Fruit fly (Drosophila melanogaster) whole organism: ENCODE data around the gene CheA84a.

Experiments used
- Dll ChIP-seq: fragments of >200 bp; optimal IDR thresholded peaks from 2 replicates; lab custom pipeline; 2017
- EcR ChIP-seq, 2 experiments: fragments of >200 bp; optimal IDR thresholded peaks; 2 replicates each; lab custom pipeline; 2017; ENCODE audit warnings: missing biosample characterization in 2 of 2, missing genetic modification characterization in 2 of 2, missing genetic modification reagents in 2 of 2
- pan ChIP-seq: fragments of >200 bp; optimal IDR thresholded peaks from 2 replicates; lab custom pipeline; 2017
- psq ChIP-seq: fragments of >200 bp; optimal IDR thresholded peaks from 2 replicates; lab custom pipeline; 2017
- usp ChIP-seq: fragments of >200 bp; optimal IDR thresholded peaks from 2 replicates; lab custom pipeline; 2017; ENCODE audit warnings: missing biosample characterization, missing genetic modification characterization, mixed read lengths

- TF ChIP-seq pan (lab: Kevin White, UChicago) (no peak), Dll (lab: Kevin White, UChicago) (no peak), EcR (GFP tag; optimal IDR thresholded peaks at IDR 0.05; lab: Kevin White, UChicago) (no peak), psq (lab: Kevin White, UChicago) (no peak), usp (GFP tag; lab: Kevin White, UChicago) (no peak)
Observed at dm6 chr3R:8190866-8191265, 13.8 kb downstream of the CheA84a start.
